Worm (Caenorhabditis elegans) whole organism, midembryonic: Measurements from ENCODE around the gene ran-2.

Experiments
- T22C8.4 ChIP-seq: fragments of 200-800 bp; sonication (Bioruptor generic); IDR thresholded peaks from 2 replicates; pipeline ENCODE4 v1.3.6; 2022; ENCODE audit warnings: missing genetic modification characterization, missing compliant biosample characterization
- cog-1 ChIP-seq: sonication (generic microtip); optimal IDR thresholded peaks from 2 replicates; lab custom pipeline; 2016; ENCODE audit warnings: missing genetic modification characterization, missing compliant biosample characterization
- flt-1 ChIP-seq: fragments of 200-800 bp; sonication (Bioruptor generic); IDR thresholded peaks from 2 replicates; pipeline ENCODE4 v1.3.6; 2022; ENCODE audit warnings: missing genetic modification characterization, missing compliant biosample characterization
- ref-1 ChIP-seq: fragments of 200-800 bp; sonication (Bioruptor generic); conservative IDR thresholded peaks from 2 replicates; pipeline ENCODE4 v1.3.6; 2022; ENCODE audit warnings: missing genetic modification reagents, missing genetic modification characterization, missing compliant biosample characterization
- ztf-23 ChIP-seq: fragments of 200-800 bp; sonication (Bioruptor generic); IDR thresholded peaks from 2 replicates; pipeline ENCODE4 v1.3.6; 2022; ENCODE audit warnings: missing genetic modification reagents, missing genetic modification characterization, missing compliant biosample characterization

ce11 chrIII:7937548-7937947, 4.2 kb downstream of the ran-2 start, which contains the start of gene C29E4.10:
- TF ChIP-seq flt-1 (GFP tag; lab: Robert Waterston, UW) (no peak), T22C8.4 (GFP tag; lab: Robert Waterston, UW) (no peak), cog-1 (tag; lab: Kevin White, UChicago) (no peak), ztf-23 (no peak), ref-1 (no peak)
